Fruit fly (Drosophila melanogaster): ENCODE data around the gene CASK.
A peak's percentile ranks its signal among the peaks of the same experiment; 100 is the strongest.

Gene CASK

DNA sequence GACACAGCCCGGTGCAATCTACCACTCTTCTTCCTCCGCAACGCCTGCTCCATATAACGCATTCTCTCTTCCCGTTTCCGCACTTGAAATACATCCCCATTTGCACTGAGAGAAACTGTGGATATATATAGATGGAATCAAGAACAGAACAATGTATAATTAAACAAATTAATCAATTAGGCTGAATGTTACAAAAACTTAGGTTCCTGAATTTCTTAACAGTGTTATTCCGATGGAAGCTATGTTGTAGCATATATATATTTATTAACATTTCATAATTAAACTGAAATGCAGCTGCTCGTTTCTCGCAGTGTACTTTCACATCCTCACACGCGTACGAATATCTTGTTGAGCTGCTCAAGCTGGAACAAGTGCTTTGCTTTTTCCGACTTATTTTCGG lies 37.0 kb upstream of the CASK start (continued):
- TF ChIP-seq CG18011 (GFP tag; optimal IDR thresholded peaks at IDR 0.05) (no peak), CG14050 (GFP tag; IDR thresholded peaks at IDR 0.05) (no peak), ems (GFP tag; optimal IDR thresholded peaks at IDR 0.05) (no peak), CG12744 (GFP tag; optimal IDR thresholded peaks at IDR 0.05) (no peak), zen2 (GFP tag; IDR thresholded peaks at IDR 0.05; ENCODE audit: partially characterized antibody) (no peak), CG11696 (GFP tag; IDR thresholded peaks at IDR 0.05) (0 out of 2 replicates have a peak, but pooled peaks have one; percentile 32), CG1529 (GFP tag; optimal IDR thresholded peaks at IDR 0.05) (peak; percentile 40), CG2202 (tag; optimal IDR thresholded peaks at IDR 0.05) (peak; percentile 42), CG3995 (GFP tag; optimal IDR thresholded peaks at IDR 0.05) (no peak), fd64A (GFP tag; optimal IDR thresholded peaks at IDR 0.05) (no peak), CG11398 (GFP tag; optimal IDR thresholded peaks at IDR 0.05) (no peak), CG3281 (GFP tag; optimal IDR thresholded peaks at IDR 0.05) (no peak), amos (GFP tag; IDR thresholded peaks at IDR 0.05; ENCODE audit: partially characterized antibody) (no peak), Dek (tag; optimal IDR thresholded peaks at IDR 0.05) (no peak), sob (GFP tag; IDR thresholded peaks at IDR 0.05) (no peak), Xbp1 (GFP tag; optimal IDR thresholded peaks at IDR 0.05) (peak; percentile 54), CG14860 (GFP tag; IDR thresholded peaks at IDR 0.05; ENCODE audit: partially characterized antibody) (no peak), CG30431 (GFP tag; optimal IDR thresholded peaks at IDR 0.05) (peak; percentile 50), p53 (GFP tag; optimal IDR thresholded peaks at IDR 0.05) (no peak), fd102C (GFP tag; optimal IDR thresholded peaks at IDR 0.05) (peak; percentile 16), fd96Cb (tag; optimal IDR thresholded peaks at IDR 0.05) (peak; percentile 23), CG11504 (tag; optimal IDR thresholded peaks at IDR 0.05) (peak; percentile 54), Ptx1 (GFP tag; IDR thresholded peaks at IDR 0.05) (peak; percentile 42; the same call in 1 of the 2 replicates), CG7963 (GFP tag; IDR thresholded peaks at IDR 0.05; ENCODE audit: partially characterized antibody) (no peak), pita (GFP tag; optimal IDR thresholded peaks at IDR 0.05) (no peak), CG2129 (GFP tag; IDR thresholded peaks at IDR 0.05; ENCODE audit: partially characterized antibody) (no peak), seq (GFP tag; IDR thresholded peaks at IDR 0.05) (no peak), bcd (GFP tag; optimal IDR thresholded peaks at IDR 0.05) (no peak), CG31365 (tag; optimal IDR thresholded peaks at IDR 0.05) (no peak), Sox100B (GFP tag; optimal IDR thresholded peaks at IDR 0.05) (peak; percentile 38), Hr51 (GFP tag; optimal IDR thresholded peaks at IDR 0.05) (peak; percentile 9 to 35), CG6765 (GFP tag; optimal IDR thresholded peaks at IDR 0.05) (no peak), ara (GFP tag; IDR thresholded peaks at IDR 0.05) (peak; percentile 54; the same call in 1 of the 2 replicates), nau (GFP tag; optimal IDR thresholded peaks at IDR 0.05) (no peak), Hey (tag; optimal IDR thresholded peaks at IDR 0.05) (no peak), Gsc (GFP tag; IDR thresholded peaks at IDR 0.05) (no peak), CG1647 (GFP tag; optimal IDR thresholded peaks at IDR 0.05) (no peak), Trl (optimal IDR thresholded peaks at IDR 0.05) (no peak), Trl (GFP tag; optimal IDR thresholded peaks at IDR 0.05) (no peak), CG10267 (tag; optimal IDR thresholded peaks at IDR 0.05) (peak; percentile 47), zen (tag; optimal IDR thresholded peaks at IDR 0.05) (peak; percentile 47), chinmo (GFP tag; IDR thresholded peaks at IDR 0.05; ENCODE audit: partially characterized antibody) (no peak), cas (GFP tag; IDR thresholded peaks at IDR 0.05) (no peak), Rx (GFP tag; IDR thresholded peaks at IDR 0.05) (no peak), CG4854 (GFP tag; optimal IDR thresholded peaks at IDR 0.05) (no peak), CG12942 (GFP tag; optimal IDR thresholded peaks at IDR 0.05) (peak; percentile 23), CG33213 (GFP tag; optimal IDR thresholded peaks at IDR 0.05) (no peak), CG1233 (GFP tag; optimal IDR thresholded peaks at IDR 0.05) (no peak), HmgZ (tag; optimal IDR thresholded peaks at IDR 0.05) (no peak), CG7357 (GFP tag; IDR thresholded peaks at IDR 0.05) (0 out of 3 replicates have a peak, but pooled peaks have one; percentile 45), CG17385 (GFP tag; optimal IDR thresholded peaks at IDR 0.05) (peak; percentile 41)
